Worm (Caenorhabditis elegans): ENCODE measurements around the gene decr-1.2.

decr-1.2 gene

DNA sequence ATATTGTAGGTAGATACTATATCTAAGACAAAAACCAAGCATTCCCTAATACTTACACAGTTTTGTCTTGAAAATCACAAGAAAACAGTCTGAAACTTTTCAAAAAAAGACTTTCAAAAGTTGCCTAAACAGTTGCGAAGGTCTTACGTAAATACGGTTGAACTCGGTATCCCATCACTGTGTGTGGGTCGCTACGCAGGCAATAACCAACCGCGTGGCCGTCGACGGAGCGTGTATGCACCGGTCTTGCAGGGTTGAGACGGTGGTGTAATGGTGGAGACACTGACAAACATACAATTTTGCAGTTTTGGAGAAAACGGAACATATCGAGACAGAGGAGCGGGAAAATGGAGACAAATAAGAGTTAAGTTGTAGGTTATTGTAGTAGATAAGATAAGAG, 15.8 kb downstream of the decr-1.2 start, which contains the start of gene iff-2 (continued):
- TF ChIP-seq mes-4 (tag; optimal IDR thresholded peaks at IDR 0.05) (no peak), F22D6.2 (tag; optimal IDR thresholded peaks at IDR 0.05) (peak; percentile 90), hsf-1 (GFP tag; IDR thresholded peaks at IDR 0.05) (0 out of 2 replicates have a peak, but pooled peaks have one; percentile 53), T07F8.4 (tag; optimal IDR thresholded peaks at IDR 0.05) (peak; percentile 65), unc-130 (GFP tag; optimal IDR thresholded peaks at IDR 0.05) (no peak), egrh-3 (GFP tag; IDR thresholded peaks at IDR 0.05) (no peak), F10E7.11 (tag; optimal IDR thresholded peaks at IDR 0.05) (peak; percentile 23), lin-26 (GFP tag; IDR thresholded peaks at IDR 0.05) (no peak), zfh-2 (GFP tag; conservative IDR thresholded peaks at IDR 0.05) (peak; percentile 95), ztf-6 (GFP tag; IDR thresholded peaks at IDR 0.05) (peak; percentile 95), tbx-9 (tag; optimal IDR thresholded peaks at IDR 0.05; ENCODE audit: borderline replicate concordance) (no peak), nfyb-1 (GFP tag; IDR thresholded peaks at IDR 0.05) (peak; percentile 97), ceh-40 (GFP tag; IDR thresholded peaks at IDR 0.05) (0 out of 2 replicates have a peak, but pooled peaks have one; percentile 64), lag-1 (GFP tag; IDR thresholded peaks at IDR 0.05) (peak; percentile 29; the same call in 1 of the 2 replicates), ztf-25 (GFP tag; IDR thresholded peaks at IDR 0.05) (0 out of 2 replicates have a peak, but pooled peaks have one; percentile 9), die-1 (tag; optimal IDR thresholded peaks at IDR 0.05) (peak; percentile 66), dox-1 (GFP tag; IDR thresholded peaks at IDR 0.05) (no peak; the same call in none of the 2 replicates), nhr-120 (GFP tag; IDR thresholded peaks at IDR 0.05) (peak; percentile 80; the same call in 1 of the 2 replicates), nhr-80 (tag; optimal IDR thresholded peaks at IDR 0.05) (peak; percentile 100), ztf-26 (tag; optimal IDR thresholded peaks at IDR 0.05) (peak; percentile 98), mcd-1 (GFP tag; IDR thresholded peaks at IDR 0.05) (peak; percentile 100), efl-1 (GFP tag; optimal IDR thresholded peaks at IDR 0.05) (peak; percentile 56), lin-35 (GFP tag; optimal IDR thresholded peaks at IDR 0.05) (peak; percentile 29 to 96 (median 79)), C17E4.6 (GFP tag; IDR thresholded peaks at IDR 0.05) (peak; percentile 93), ztf-3 (GFP tag; optimal IDR thresholded peaks at IDR 0.05) (peak; percentile 93), madf-10 (tag; optimal IDR thresholded peaks at IDR 0.05) (peak; percentile 95), rpc-1 (optimal IDR thresholded peaks at IDR 0.05) (peak; percentile 6), rpc-1 (tag; optimal IDR thresholded peaks at IDR 0.05) (no peak), dpl-1 (GFP tag; optimal IDR thresholded peaks at IDR 0.05) (peak; percentile 73), F57C9.4 (tag; optimal IDR thresholded peaks at IDR 0.05) (no peak), let-526 (GFP tag; IDR thresholded peaks at IDR 0.05) (peak; percentile 96), ztf-28 (GFP tag; IDR thresholded peaks at IDR 0.05) (peak; percentile 72; the same call in 1 of the 2 replicates), B0336.3 (GFP tag; IDR thresholded peaks at IDR 0.05) (peak; percentile 97), Y67H2A.10 (GFP tag; conservative IDR thresholded peaks at IDR 0.05) (peak; percentile 94), pha-4 (tag; optimal IDR thresholded peaks at IDR 0.05) (peak; percentile 99), chd-7 (tag; optimal IDR thresholded peaks at IDR 0.05) (peak; percentile 94), ceh-79 (tag; optimal IDR thresholded peaks at IDR 0.05) (no peak), xnd-1 (tag; optimal IDR thresholded peaks at IDR 0.05) (no peak), F23B12.7 (tag; optimal IDR thresholded peaks at IDR 0.05; ENCODE audit: insufficient read depth) (peak; percentile 95), T26A5.8 (tag; optimal IDR thresholded peaks at IDR 0.05) (no peak), egl-18 (GFP tag; IDR thresholded peaks at IDR 0.05) (0 out of 2 replicates have a peak, but pooled peaks have one; percentile 58), mel-28 (tag; optimal IDR thresholded peaks at IDR 0.05; ENCODE audit: borderline replicate concordance) (no peak), cebp-1 (GFP tag; IDR thresholded peaks at IDR 0.05) (peak; percentile 89), cebp-1 (tag; optimal IDR thresholded peaks at IDR 0.05) (peak; percentile 97), ceh-58 (GFP tag; IDR thresholded peaks at IDR 0.05) (no peak), lin-40 (tag; optimal IDR thresholded peaks at IDR 0.05) (peak; percentile 98), C06A6.2 (GFP tag; conservative IDR thresholded peaks at IDR 0.05) (peak; percentile 95), hmg-1.2 (GFP tag; IDR thresholded peaks at IDR 0.05) (peak; percentile 95), lin-54 (GFP tag; optimal IDR thresholded peaks at IDR 0.05) (peak; percentile 98), F37B4.10 (GFP tag; IDR thresholded peaks at IDR 0.05) (0 out of 2 replicates have a peak, but pooled peaks have one; percentile 74)

Measured in whole organism, young adult.